Worm (Caenorhabditis elegans) whole organism, L2 larva: ENCODE results near the gene F58H1.8.
A peak's percentile ranks its signal among the peaks of the same experiment; 100 is the strongest.

Experiments used
- C34F6.9 ChIP-seq: fragments of 150-350 bp; optimal IDR thresholded peaks from 2 replicates; lab custom pipeline; 2014; ENCODE audit warnings: missing biosample characterization, missing genetic modification characterization
- F13H6.1 ChIP-seq: sonication (generic microtip); optimal IDR thresholded peaks from 2 replicates; lab custom pipeline; 2016; ENCODE audit warnings: missing genetic modification characterization, missing compliant biosample characterization
- R02D3.7 ChIP-seq: fragments of 150-350 bp; optimal IDR thresholded peaks from 2 replicates; lab custom pipeline; 2014; ENCODE audit warnings: missing biosample characterization, missing genetic modification characterization
- Y55F3AM.14 ChIP-seq: fragments of 200-800 bp; sonication (Bioruptor generic); optimal IDR thresholded peaks from 2 replicates; lab custom pipeline; 2018; ENCODE audit warnings: mild to moderate bottlenecking, missing genetic modification characterization, missing compliant biosample characterization
- ZK546.5 ChIP-seq: sonication (generic microtip); optimal IDR thresholded peaks from 2 replicates; lab custom pipeline; 2017; ENCODE audit warnings: missing biosample characterization, missing genetic modification characterization
- alr-1 ChIP-seq: fragments of 150-350 bp; optimal IDR thresholded peaks from 2 replicates; lab custom pipeline; 2014; ENCODE audit warnings: missing biosample characterization, missing genetic modification characterization
- aly-2 ChIP-seq: fragments of 150-350 bp; optimal IDR thresholded peaks from 2 replicates; lab custom pipeline; 2014; ENCODE audit warnings: missing biosample characterization, missing genetic modification characterization
- blmp-1 ChIP-seq: sonication (generic microtip); optimal IDR thresholded peaks from 2 replicates; lab custom pipeline; 2017; ENCODE audit warnings: missing genetic modification characterization, mild to moderate bottlenecking, missing compliant biosample characterization, antibody characterized with exemption, moderate library complexity; ENCODE audit not compliant: insufficient read depth
- ceh-16 ChIP-seq: fragments of 150-350 bp; optimal IDR thresholded peaks from 2 replicates; lab custom pipeline; 2014; ENCODE audit warnings: missing biosample characterization, missing genetic modification characterization
- ceh-82 ChIP-seq: fragments of 150-350 bp; optimal IDR thresholded peaks from 2 replicates; lab custom pipeline; 2014; ENCODE audit warnings: missing biosample characterization, missing genetic modification characterization
- crh-2 ChIP-seq: sonication (generic microtip); optimal IDR thresholded peaks from 2 replicates; lab custom pipeline; 2017; ENCODE audit warnings: missing biosample characterization, missing genetic modification characterization
- dmd-4 ChIP-seq: sonication (generic microtip); optimal IDR thresholded peaks from 2 replicates; lab custom pipeline; 2017; ENCODE audit warnings: missing biosample characterization, missing genetic modification characterization
- egl-27 ChIP-seq: sonication (generic microtip); optimal IDR thresholded peaks from 3 replicates; lab custom pipeline; 2017; ENCODE audit warnings: missing biosample characterization, missing genetic modification reagents, missing genetic modification characterization
- elt-1 ChIP-seq: fragments of 150-350 bp; optimal IDR thresholded peaks from 2 replicates; lab custom pipeline; 2014; ENCODE audit warnings: missing biosample characterization, missing genetic modification characterization
- fos-1 ChIP-seq: fragments of 150-350 bp; optimal IDR thresholded peaks from 2 replicates; lab custom pipeline; 2014; ENCODE audit warnings: missing biosample characterization, missing genetic modification characterization
- gmeb-1 ChIP-seq: fragments of 150-350 bp; optimal IDR thresholded peaks from 2 replicates; lab custom pipeline; 2014; ENCODE audit warnings: missing biosample characterization, missing genetic modification characterization
- lin-11 ChIP-seq: fragments of 150-350 bp; sonication (generic microtip); optimal IDR thresholded peaks from 2 replicates; lab custom pipeline; 2014; ENCODE audit warnings: missing biosample characterization, missing genetic modification characterization, inconsistent platforms, mixed read lengths
- lin-13 ChIP-seq: fragments of 150-350 bp; optimal IDR thresholded peaks from 2 replicates; lab custom pipeline; 2014; ENCODE audit warnings: missing biosample characterization, missing genetic modification reagents, missing genetic modification characterization
- lin-39 ChIP-seq: fragments of 150-350 bp; optimal IDR thresholded peaks from 2 replicates; lab custom pipeline; 2014; ENCODE audit warnings: missing biosample characterization, missing genetic modification reagents, missing genetic modification characterization
- lsy-2 ChIP-seq, 2 experiments: fragments of 150-350 bp in 1 of 2; sonication (generic microtip) in 1 of 2; optimal IDR thresholded peaks; 2 replicates each; lab custom pipeline; 2014 to 2017; ENCODE audit warnings: missing biosample characterization in 2 of 2, missing genetic modification characterization in 2 of 2
- mab-5 ChIP-seq: fragments of 150-350 bp; optimal IDR thresholded peaks from 2 replicates; lab custom pipeline; 2014; ENCODE audit warnings: missing biosample characterization, missing genetic modification characterization
- mbf-1 ChIP-seq: sonication (generic microtip); optimal IDR thresholded peaks from 2 replicates; lab custom pipeline; 2017; ENCODE audit warnings: missing biosample characterization, missing genetic modification characterization
- mdl-1 ChIP-seq, 2 experiments: fragments of 150-350 bp in 1 of 2; sonication (generic microtip) in 1 of 2; optimal IDR thresholded peaks; 2 replicates each; lab custom pipeline; 2017; ENCODE audit warnings: missing biosample characterization in 2 of 2, missing genetic modification characterization in 2 of 2
- nhr-10 ChIP-seq: sonication (generic microtip); optimal IDR thresholded peaks from 2 replicates; lab custom pipeline; 2017; ENCODE audit warnings: missing biosample characterization, missing genetic modification characterization
- nhr-11 ChIP-seq: fragments of 150-350 bp; optimal IDR thresholded peaks from 2 replicates; lab custom pipeline; 2014; ENCODE audit warnings: missing biosample characterization, missing genetic modification characterization
- nhr-12 ChIP-seq: fragments of 150-350 bp; optimal IDR thresholded peaks from 2 replicates; lab custom pipeline; 2014; ENCODE audit warnings: missing biosample characterization, missing genetic modification characterization
- nhr-129 ChIP-seq: fragments of 150-350 bp; optimal IDR thresholded peaks from 2 replicates; lab custom pipeline; 2014; ENCODE audit warnings: missing biosample characterization, missing genetic modification characterization
- nhr-21 ChIP-seq: fragments of 150-350 bp; optimal IDR thresholded peaks from 2 replicates; lab custom pipeline; 2014; ENCODE audit warnings: missing biosample characterization, missing genetic modification characterization
- nhr-237 ChIP-seq: fragments of 150-350 bp; optimal IDR thresholded peaks from 2 replicates; lab custom pipeline; 2014; ENCODE audit warnings: missing biosample characterization, missing genetic modification characterization
- nhr-25 ChIP-seq: fragments of 150-350 bp; sonication (generic microtip); optimal IDR thresholded peaks from 3 replicates; lab custom pipeline; 2014; ENCODE audit warnings: missing biosample characterization, missing genetic modification characterization
- nhr-6 ChIP-seq: fragments of 150-350 bp; optimal IDR thresholded peaks from 2 replicates; lab custom pipeline; 2014; ENCODE audit warnings: missing biosample characterization, missing genetic modification characterization
- nhr-77 ChIP-seq: fragments of 150-350 bp; optimal IDR thresholded peaks from 2 replicates; lab custom pipeline; 2014; ENCODE audit warnings: missing biosample characterization, missing genetic modification characterization
- peb-1 ChIP-seq: fragments of 150-350 bp; optimal IDR thresholded peaks from 2 replicates; lab custom pipeline; 2014; ENCODE audit warnings: missing biosample characterization, missing genetic modification characterization
- sem-4 ChIP-seq: fragments of 150-350 bp; optimal IDR thresholded peaks from 2 replicates; lab custom pipeline; 2014; ENCODE audit warnings: missing biosample characterization, missing genetic modification reagents, missing genetic modification characterization
- skn-1 ChIP-seq: sonication (generic microtip); optimal IDR thresholded peaks from 2 replicates; lab custom pipeline; 2017; ENCODE audit warnings: missing biosample characterization, missing genetic modification characterization
- sma-3 ChIP-seq: sonication (generic microtip); optimal IDR thresholded peaks from 2 replicates; lab custom pipeline; 2016; ENCODE audit warnings: missing genetic modification reagents, missing genetic modification characterization, missing compliant biosample characterization
- sma-9 ChIP-seq, 2 experiments: fragments of 150-350 bp in 1 of 2; sonication (generic microtip) in 1 of 2; optimal IDR thresholded peaks; 2 replicates each; lab custom pipeline; 2014 to 2016; ENCODE audit warnings: missing genetic modification characterization in 2 of 2, mild to moderate bottlenecking in 1 of 2, missing biosample characterization in 1 of 2, missing compliant biosample characterization in 1 of 2, missing genetic modification reagents in 1 of 2, moderate library complexity in 1 of 2
- snpc-4 ChIP-seq: fragments of 150-350 bp; optimal IDR thresholded peaks from 2 replicates; lab custom pipeline; 2014; ENCODE audit warnings: missing biosample characterization, missing genetic modification characterization
- unc-55 ChIP-seq: fragments of 150-350 bp; sonication (generic microtip); optimal IDR thresholded peaks from 3 replicates; lab custom pipeline; 2014; ENCODE audit warnings: missing biosample characterization, missing genetic modification reagents, missing genetic modification characterization
- unc-62 ChIP-seq: fragments of 150-350 bp; optimal IDR thresholded peaks from 2 replicates; lab custom pipeline; 2014; ENCODE audit warnings: missing biosample characterization, missing genetic modification reagents, missing genetic modification characterization
- zag-1 ChIP-seq: fragments of 150-350 bp; optimal IDR thresholded peaks from 2 replicates; lab custom pipeline; 2014; ENCODE audit warnings: missing biosample characterization, missing genetic modification characterization
- ztf-1 ChIP-seq: fragments of 200-800 bp; sonication (Bioruptor generic); conservative IDR thresholded peaks from 2 replicates; pipeline ENCODE4 v1.3.6; 2022; ENCODE audit warnings: missing genetic modification characterization, missing compliant biosample characterization
- ztf-11 ChIP-seq: sonication (generic microtip); optimal IDR thresholded peaks from 2 replicates; lab custom pipeline; 2017; ENCODE audit warnings: missing biosample characterization, missing genetic modification characterization
- ztf-4 ChIP-seq: fragments of 150-350 bp; optimal IDR thresholded peaks from 2 replicates; lab custom pipeline; 2014; ENCODE audit warnings: missing biosample characterization, missing genetic modification characterization

The F58H1.8 gene

DNA sequence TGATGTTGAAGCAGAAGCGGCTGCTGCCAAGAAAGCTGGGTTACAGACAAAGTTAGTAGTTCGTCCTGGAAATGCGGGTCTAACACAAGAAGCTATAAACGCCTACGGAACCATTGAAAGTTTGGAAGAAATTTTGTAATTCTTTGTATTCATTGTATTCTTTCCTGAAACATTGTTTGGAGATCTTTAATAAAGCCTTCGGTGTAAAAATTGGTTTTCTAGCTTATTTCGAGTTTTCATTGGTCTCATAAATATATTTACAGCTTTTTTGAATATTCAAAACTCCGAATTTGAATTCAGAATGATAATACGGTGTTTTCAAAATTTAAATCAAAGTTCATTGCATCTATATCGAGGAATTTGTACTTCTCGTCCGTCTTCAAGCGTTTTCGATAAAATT, at the start of gene F58H1.8:
F58H1.8 (plus strand) TSS at position 301 of the 400 bp plus-strand sequence.
- TF ChIP-seq ztf-11 (tag; lab: Kevin White, UChicago) (no peak), ZK546.5 (no peak), nhr-11 (tag; lab: Kevin White, UChicago) (no peak), lin-39 (tag; lab: Kevin White, UChicago) (no peak), nhr-25 (no peak), Y55F3AM.14 (GFP tag; lab: Kevin White, UChicago) (no peak), lin-13 (GFP tag; lab: Kevin White, UChicago) (no peak), alr-1 (tag; lab: Kevin White, UChicago) (no peak), peb-1 (tag; lab: Kevin White, UChicago) (no peak), C34F6.9 (tag; lab: Kevin White, UChicago) (no peak), nhr-6 (tag; lab: Kevin White, UChicago) (no peak), gmeb-1 (no peak), lsy-2 (tag; optimal IDR thresholded peaks at IDR 0.05; lab: Kevin White, UChicago) (no peak), skn-1 (no peak), egl-27 (tag; lab: Kevin White, UChicago) (no peak)

DNA sequence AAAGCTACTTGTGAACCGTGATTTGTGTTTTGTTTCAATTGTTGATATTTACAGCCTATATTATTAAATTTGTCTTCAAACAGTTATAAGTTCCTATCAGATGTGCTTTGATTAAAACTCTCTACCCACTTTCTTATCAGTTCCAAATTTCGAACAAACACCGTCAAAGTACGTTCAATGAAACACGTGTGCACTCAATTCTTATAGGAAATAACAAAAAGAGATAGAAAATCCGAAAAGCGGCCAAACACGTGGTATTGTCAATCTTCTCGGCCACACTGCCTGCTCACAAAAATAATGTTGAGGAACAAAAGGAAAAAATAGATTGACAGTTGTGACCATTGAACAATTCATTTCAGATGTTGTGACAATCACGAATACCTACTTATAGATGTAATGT, 49.0 kb upstream of the F58H1.8 start:
- TF ChIP-seq lin-13 (GFP tag; lab: Kevin White, UChicago) (peak; percentile 25), blmp-1 (tag; lab: Kevin White, UChicago) (peak; percentile 69), nhr-25 (peak; percentile 13), lin-11 (no peak), ZK546.5 (no peak), nhr-10 (tag; lab: Kevin White, UChicago) (no peak), sma-9 (GFP tag; optimal IDR thresholded peaks at IDR 0.05; lab: Kevin White, UChicago) (peak; percentile 95), sma-9 (tag; optimal IDR thresholded peaks at IDR 0.05; lab: Kevin White, UChicago) (no peak), gmeb-1 (peak; percentile 70), zag-1 (tag; lab: Kevin White, UChicago) (no peak), nhr-6 (tag; lab: Kevin White, UChicago) (peak; percentile 3), nhr-129 (tag; lab: Kevin White, UChicago) (peak; percentile 91), snpc-4 (tag; lab: Kevin White, UChicago) (no peak), ztf-11 (tag; lab: Kevin White, UChicago) (no peak), peb-1 (tag; lab: Kevin White, UChicago) (no peak), Y55F3AM.14 (GFP tag; lab: Kevin White, UChicago) (no peak), R02D3.7 (tag; lab: Kevin White, UChicago) (no peak), lin-39 (tag; lab: Kevin White, UChicago) (no peak), crh-2 (tag; lab: Kevin White, UChicago) (peak; percentile 82), ztf-4 (tag; lab: Kevin White, UChicago) (peak; percentile 60), C34F6.9 (tag; lab: Kevin White, UChicago) (peak; percentile 51), egl-27 (tag; lab: Kevin White, UChicago) (peak; percentile 51), lsy-2 (tag; optimal IDR thresholded peaks at IDR 0.05; lab: Kevin White, UChicago) (peak in 1 of 2 experiments; percentile 74), F13H6.1 (tag; lab: Kevin White, UChicago) (peak; percentile 87), aly-2 (tag; lab: Kevin White, UChicago) (no peak), sma-3 (peak; percentile 52), dmd-4 (tag; lab: Kevin White, UChicago) (no peak), unc-55 (GFP tag; lab: Kevin White, UChicago) (no peak), sem-4 (tag; lab: Kevin White, UChicago) (no peak), nhr-11 (tag; lab: Kevin White, UChicago) (no peak), mbf-1 (tag; lab: Kevin White, UChicago) (no peak), fos-1 (tag; lab: Kevin White, UChicago) (peak; percentile 10), mdl-1 (tag; optimal IDR thresholded peaks at IDR 0.05; lab: Kevin White, UChicago) (peak in 1 of 2 experiments; percentile 84), nhr-21 (peak; percentile 58), nhr-12 (tag; lab: Kevin White, UChicago) (no peak)
- TF ChIP-seq, all 48 proteins: peak for 17

DNA sequence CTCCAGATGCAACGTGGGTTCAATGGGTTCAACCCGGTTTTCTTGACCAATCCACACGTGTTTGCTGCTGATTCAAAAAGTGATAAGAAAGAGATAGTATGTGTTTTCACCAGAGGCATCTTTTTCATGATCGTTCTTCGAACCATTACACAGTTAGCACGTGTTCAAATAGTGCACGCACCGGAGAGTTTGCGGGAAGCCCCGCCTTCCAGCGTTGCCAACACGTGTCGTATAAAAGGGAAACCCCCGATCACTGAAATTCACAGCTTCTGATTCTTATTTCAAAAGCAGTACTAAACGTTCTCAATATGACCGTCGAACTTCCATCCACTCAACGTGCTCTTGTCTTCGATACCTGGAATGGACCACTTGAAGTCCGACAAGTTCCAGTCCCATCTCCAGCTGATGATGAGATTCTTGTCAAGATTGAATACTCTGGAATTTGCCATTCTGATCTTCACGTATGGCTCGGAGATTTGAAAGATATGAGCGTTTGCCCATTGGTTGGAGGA, 46.9 kb upstream of the F58H1.8 start, which contains the start of gene adh-1:
adh-1 (plus strand) TSS at position 261 of the 512 bp plus-strand sequence.
- TF ChIP-seq C34F6.9 (tag; lab: Kevin White, UChicago) (peak; percentile 46), F13H6.1 (tag; lab: Kevin White, UChicago) (peak; percentile 88), aly-2 (tag; lab: Kevin White, UChicago) (no peak), sem-4 (tag; lab: Kevin White, UChicago) (no peak), ceh-82 (no peak), ztf-11 (tag; lab: Kevin White, UChicago) (no peak), nhr-129 (tag; lab: Kevin White, UChicago) (peak; percentile 87), blmp-1 (tag; lab: Kevin White, UChicago) (peak; percentile 73), lsy-2 (tag; optimal IDR thresholded peaks at IDR 0.05; lab: Kevin White, UChicago) (peak in 1 of 2 experiments; percentile 59), nhr-77 (tag; lab: Kevin White, UChicago) (no peak), unc-62 (GFP tag; lab: Kevin White, UChicago) (no peak), sma-3 (peak; percentile 73), mbf-1 (tag; lab: Kevin White, UChicago) (no peak), mdl-1 (tag; optimal IDR thresholded peaks at IDR 0.05; lab: Kevin White, UChicago) (peak; percentile 89 to 95), egl-27 (tag; lab: Kevin White, UChicago) (peak; percentile 59), fos-1 (tag; lab: Kevin White, UChicago) (peak; percentile 54), ztf-1 (no peak), lin-11 (no peak), zag-1 (tag; lab: Kevin White, UChicago) (no peak), dmd-4 (tag; lab: Kevin White, UChicago) (no peak), skn-1 (no peak), Y55F3AM.14 (GFP tag; lab: Kevin White, UChicago) (peak; percentile 25), R02D3.7 (tag; lab: Kevin White, UChicago) (no peak), nhr-237 (tag; lab: Kevin White, UChicago) (no peak), ceh-16 (tag; lab: Kevin White, UChicago) (no peak), elt-1 (tag; lab: Kevin White, UChicago) (no peak), nhr-6 (tag; lab: Kevin White, UChicago) (peak; percentile 30), mab-5 (tag; lab: Kevin White, UChicago) (no peak), nhr-25 (peak; percentile 76)
